Worm (Caenorhabditis elegans) whole organism, early embryonic: ENCODE results near the gene F54B11.5.

Source experiments
- ama-1 ChIP-seq: fragments of 150-350 bp; optimal IDR thresholded peaks from 2 replicates; lab custom pipeline; 2014
- flt-1 ChIP-seq: fragments of 200-800 bp; sonication (Bioruptor generic); IDR thresholded peaks from 2 replicates; pipeline ENCODE4 v1.3.6; 2022; ENCODE audit warnings: missing genetic modification characterization, missing compliant biosample characterization
- hmg-4 ChIP-seq: fragments of 200-800 bp; sonication (Bioruptor generic); optimal IDR thresholded peaks from 2 replicates; lab custom pipeline; 2018; ENCODE audit warnings: mild to moderate bottlenecking, missing genetic modification characterization, missing compliant biosample characterization
- hnd-1 ChIP-seq: sonication (generic microtip); optimal IDR thresholded peaks from 2 replicates; lab custom pipeline; 2016; ENCODE audit warnings: missing genetic modification characterization, missing compliant biosample characterization
- sea-1 ChIP-seq: fragments of 200-800 bp; sonication (Bioruptor generic); conservative IDR thresholded peaks from 2 replicates; pipeline ENCODE4 v1.3.6; 2022; ENCODE audit warnings: missing genetic modification characterization, missing compliant biosample characterization
- tbx-37 ChIP-seq: fragments of 200-800 bp; sonication (Bioruptor generic); conservative IDR thresholded peaks from 2 replicates; pipeline ENCODE4 v1.3.6; 2022; ENCODE audit warnings: missing genetic modification reagents, missing genetic modification characterization, missing compliant biosample characterization

DNA sequence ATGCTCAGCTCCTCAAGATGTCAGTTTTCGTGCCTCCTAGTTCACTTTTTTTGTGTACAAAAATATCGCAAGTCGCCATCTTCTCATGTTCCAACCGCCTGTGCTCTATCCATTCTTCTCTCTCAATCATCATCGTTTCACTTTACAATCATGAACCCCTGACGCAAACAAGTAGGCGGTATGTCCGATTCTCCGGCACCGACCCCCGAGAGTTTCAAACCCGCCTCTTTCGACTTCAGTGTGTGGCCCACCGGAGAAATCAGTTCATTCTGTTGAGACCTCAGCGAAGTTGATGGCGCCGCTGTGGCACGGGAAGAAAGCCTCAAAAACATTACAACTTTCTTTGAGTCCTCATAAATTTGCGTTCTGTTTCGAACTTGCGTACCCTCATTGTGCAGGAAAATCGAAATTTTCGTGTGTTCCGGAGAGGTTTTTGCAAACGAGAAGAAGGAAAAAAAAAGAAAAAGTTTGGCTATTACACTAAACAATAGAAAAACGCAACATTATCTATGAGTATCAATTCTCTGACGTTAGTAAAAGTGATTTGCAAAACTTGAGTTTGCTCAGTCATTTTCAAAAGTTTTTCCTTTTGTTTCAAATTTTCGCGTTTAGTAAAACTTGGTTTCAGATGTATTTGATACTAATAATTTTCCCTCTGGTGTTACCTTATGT is 9.2 kb upstream of the F54B11.5 start, which contains the start of gene F54B11.9:
- TF ChIP-seq hmg-4 (GFP tag; lab: Kevin White, UChicago) (no peak), tbx-37 (GFP tag; lab: Robert Waterston, UW) (no peak), flt-1 (GFP tag; lab: Robert Waterston, UW) (no peak), ama-1 (lab: Kevin White, UChicago) (no peak), sea-1 (no peak), hnd-1 (tag; lab: Kevin White, UChicago) (no peak)
